Worm (Caenorhabditis elegans) whole organism, late embryonic: ENCODE results near the gene C02E7.10.

ENCODE experiments used
- ceh-6 ChIP-seq: fragments of 200-800 bp; sonication (Bioruptor generic); optimal IDR thresholded peaks from 2 replicates; lab custom pipeline; 2018; ENCODE audit warnings: mild to moderate bottlenecking, missing genetic modification characterization, missing compliant biosample characterization
- ets-4 ChIP-seq: sonication (generic microtip); optimal IDR thresholded peaks from 2 replicates; lab custom pipeline; 2016; ENCODE audit warnings: missing genetic modification characterization, missing compliant biosample characterization
- eyg-1 ChIP-seq: sonication (generic microtip); optimal IDR thresholded peaks from 2 replicates; lab custom pipeline; 2016; ENCODE audit warnings: missing genotype, missing genetic modification characterization, missing compliant biosample characterization
- nfya-1 ChIP-seq: sonication (generic microtip); optimal IDR thresholded peaks from 2 replicates; lab custom pipeline; 2017; ENCODE audit warnings: missing genetic modification characterization, mild to moderate bottlenecking, missing compliant biosample characterization, antibody characterized with exemption, moderate library complexity
- nhr-11 ChIP-seq: fragments of 150-350 bp; optimal IDR thresholded peaks from 2 replicates; lab custom pipeline; 2014; ENCODE audit warnings: missing biosample characterization, missing genetic modification characterization
- pqm-1 ChIP-seq: sonication (generic microtip); optimal IDR thresholded peaks from 2 replicates; lab custom pipeline; 2016; ENCODE audit warnings: missing genetic modification characterization, missing compliant biosample characterization
- rnt-1 ChIP-seq: sonication (generic microtip); optimal IDR thresholded peaks from 2 replicates; lab custom pipeline; 2016; ENCODE audit warnings: missing genetic modification characterization, missing compliant biosample characterization
- tbx-2 ChIP-seq: sonication (generic microtip); optimal IDR thresholded peaks from 2 replicates; lab custom pipeline; 2016; ENCODE audit warnings: missing genetic modification characterization, missing compliant biosample characterization
- unc-3 ChIP-seq, 2 experiments: fragments of 200-800 bp in 1 of 2; sonication (Bioruptor generic) in 1 of 2; sonication (generic microtip) in 1 of 2; conservative IDR thresholded peaks in 1 of 2; optimal IDR thresholded peaks in 1 of 2; 2 replicates each; pipeline versions ENCODE4 v1.3.6 to Lab custom; 2016 to 2022; ENCODE audit warnings: missing compliant biosample characterization in 2 of 2, missing genetic modification characterization in 2 of 2, missing genetic modification reagents in 1 of 2

DNA sequence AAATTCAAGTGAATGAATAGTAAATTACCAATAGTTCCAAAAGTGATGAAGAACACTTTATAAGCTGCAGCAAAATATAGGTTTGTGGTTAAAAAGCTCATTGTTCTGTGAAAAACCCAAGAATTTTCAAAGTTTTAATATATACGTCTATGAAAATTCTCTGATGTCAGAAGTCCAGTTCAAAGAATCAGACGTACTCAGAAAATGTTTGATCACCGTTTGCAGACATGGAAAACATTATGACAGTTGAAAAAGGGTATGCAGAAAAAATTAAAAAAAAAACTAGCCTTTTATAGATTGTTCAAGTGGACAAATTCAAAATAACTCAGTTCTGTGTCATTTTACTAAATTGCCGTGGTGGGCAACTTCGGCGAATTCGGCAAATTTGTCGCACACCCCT is 41.8 kb upstream of the C02E7.10 start, which contains the start of gene srsx-10:
- no peak for TF ChIP-seq rnt-1
- no peak for TF ChIP-seq tbx-2
- no peak for TF ChIP-seq nfya-1 (tag; lab: Kevin White, UChicago)
- TF ChIP-seq ceh-6 (GFP tag; lab: Kevin White, UChicago): no peak
- no peak for TF ChIP-seq pqm-1 (tag; lab: Kevin White, UChicago)
- no peak for TF ChIP-seq eyg-1
- TF ChIP-seq nhr-11 (tag; lab: Kevin White, UChicago): no peak
- TF ChIP-seq ets-4 (tag; lab: Kevin White, UChicago): no peak
- TF ChIP-seq unc-3 (GFP tag; conservative IDR thresholded peaks at IDR 0.05; lab: Robert Waterston, UW): no peak
- no peak for TF ChIP-seq unc-3 (tag; optimal IDR thresholded peaks at IDR 0.05; lab: Kevin White, UChicago)
